Worm (Caenorhabditis elegans) whole organism, L1 larva: ENCODE measurements around the gene utp-20.

Source experiments
- C04F5.9 ChIP-seq: sonication (generic microtip); optimal IDR thresholded peaks from 2 replicates; lab custom pipeline; 2016; ENCODE audit warnings: missing genetic modification characterization, missing compliant biosample characterization
- C16A3.4 ChIP-seq: fragments of 150-350 bp; optimal IDR thresholded peaks from 2 replicates; lab custom pipeline; 2014; ENCODE audit warnings: missing biosample characterization, missing genetic modification characterization
- F16B12.6 ChIP-seq: fragments of 150-350 bp; optimal IDR thresholded peaks from 2 replicates; lab custom pipeline; 2014; ENCODE audit warnings: missing biosample characterization, missing genetic modification characterization
- alr-1 ChIP-seq: fragments of 200-800 bp; sonication (Bioruptor generic); optimal IDR thresholded peaks from 2 replicates; lab custom pipeline; 2018; ENCODE audit warnings: borderline replicate concordance, mild to moderate bottlenecking, missing genetic modification characterization, missing compliant biosample characterization
- ama-1 ChIP-seq: fragments of 150-350 bp; optimal IDR thresholded peaks from 2 replicates; lab custom pipeline; 2014
- ceh-63 ChIP-seq: fragments of 200-800 bp; sonication (Bioruptor generic); optimal IDR thresholded peaks from 2 replicates; lab custom pipeline; 2018; ENCODE audit warnings: mild to moderate bottlenecking, missing genetic modification characterization, missing compliant biosample characterization
- ceh-82 ChIP-seq, 3 experiments: fragments of 150-350 bp in 1 of 3; sonication (generic microtip) in 2 of 3; optimal IDR thresholded peaks; 2 replicates each; lab custom pipeline; 2014 to 2017; ENCODE audit warnings: missing biosample characterization in 3 of 3, missing genetic modification characterization in 3 of 3
- ceh-88 ChIP-seq: fragments of 200-800 bp; sonication (Bioruptor generic); IDR thresholded peaks from 2 replicates; pipeline ENCODE4 v1.3.6; 2022; ENCODE audit warnings: missing genetic modification characterization, missing compliant biosample characterization
- ces-1 ChIP-seq: fragments of 150-350 bp; optimal IDR thresholded peaks from 2 replicates; lab custom pipeline; 2014; ENCODE audit warnings: missing biosample characterization, missing genetic modification reagents, missing genetic modification characterization
- dpl-1 ChIP-seq, 3 experiments: fragments of 150-350 bp in 2 of 3; sonication (generic microtip) in 1 of 3; optimal IDR thresholded peaks; 2 replicates each; lab custom pipeline; 2014 to 2017; ENCODE audit warnings: missing biosample characterization in 3 of 3, missing genetic modification characterization in 3 of 3, missing genetic modification reagents in 3 of 3
- dsc-1 ChIP-seq: sonication (generic microtip); optimal IDR thresholded peaks from 2 replicates; lab custom pipeline; 2016; ENCODE audit warnings: mild to moderate bottlenecking, missing genetic modification characterization, missing compliant biosample characterization
- egl-13 ChIP-seq: sonication (generic microtip); optimal IDR thresholded peaks from 2 replicates; lab custom pipeline; 2016; ENCODE audit warnings: missing genotype, missing genetic modification reagents, missing genetic modification characterization, missing compliant biosample characterization
- egl-27 ChIP-seq, 2 experiments: fragments of 150-350 bp in 1 of 2; sonication (generic microtip); optimal IDR thresholded peaks; 3 replicates each; lab custom pipeline; 2017 to 2018; ENCODE audit warnings: missing biosample characterization in 2 of 2, missing genetic modification characterization in 2 of 2, missing genetic modification reagents in 2 of 2
- elt-2 ChIP-seq: sonication (generic microtip); optimal IDR thresholded peaks from 2 replicates; lab custom pipeline; 2016; ENCODE audit warnings: missing genetic modification characterization, mild to moderate bottlenecking, inconsistent platforms, missing compliant biosample characterization, missing genetic modification reagents
- elt-3 ChIP-seq, 6 experiments: fragments of 150-350 bp in 1 of 6; sonication (generic microtip); optimal IDR thresholded peaks; 2 replicates each; lab custom pipeline; 2017 to 2018; ENCODE audit warnings: missing biosample characterization in 6 of 6, missing genetic modification characterization in 6 of 6, inconsistent platforms in 1 of 6
- fkh-10 ChIP-seq: sonication (generic microtip); optimal IDR thresholded peaks from 2 replicates; lab custom pipeline; 2017; ENCODE audit warnings: missing biosample characterization, missing genetic modification reagents, missing genetic modification characterization
- fkh-4 ChIP-seq: sonication (generic microtip); optimal IDR thresholded peaks from 2 replicates; lab custom pipeline; 2016; ENCODE audit warnings: missing compliant biosample characterization, missing genetic modification characterization, borderline replicate concordance
- fkh-8 ChIP-seq: sonication (generic microtip); optimal IDR thresholded peaks from 2 replicates; lab custom pipeline; 2016; ENCODE audit warnings: mild to moderate bottlenecking, missing genetic modification characterization, missing compliant biosample characterization
- fos-1 ChIP-seq: fragments of 150-350 bp; optimal IDR thresholded peaks from 2 replicates; lab custom pipeline; 2014; ENCODE audit warnings: missing biosample characterization, missing genetic modification characterization
- grh-1 ChIP-seq: fragments of 200-800 bp; sonication (Bioruptor generic); IDR thresholded peaks from 2 replicates; pipeline ENCODE4 v1.3.6; 2022; ENCODE audit warnings: missing genetic modification reagents, missing genetic modification characterization, missing compliant biosample characterization
- hlh-17 ChIP-seq: fragments of 200-800 bp; sonication (Bioruptor generic); optimal IDR thresholded peaks from 2 replicates; lab custom pipeline; 2018; ENCODE audit warnings: missing genetic modification characterization, mild to moderate bottlenecking, missing compliant biosample characterization, moderate library complexity, borderline replicate concordance
- hpl-2 ChIP-seq: fragments of 150-350 bp; optimal IDR thresholded peaks from 2 replicates; lab custom pipeline; 2014; ENCODE audit warnings: missing biosample characterization, missing genetic modification reagents, missing genetic modification characterization
- isw-1 ChIP-seq: fragments of 200-800 bp; sonication (Bioruptor generic); IDR thresholded peaks from 2 replicates; pipeline ENCODE4 v1.3.6; 2022; ENCODE audit warnings: missing genetic modification characterization, missing compliant biosample characterization
- jun-1 ChIP-seq: fragments of 150-350 bp; optimal IDR thresholded peaks from 2 replicates; lab custom pipeline; 2014; ENCODE audit warnings: missing biosample characterization, missing genetic modification reagents, missing genetic modification characterization
- lin-14 ChIP-seq: fragments of 200-800 bp; sonication (Bioruptor generic); optimal IDR thresholded peaks from 2 replicates; lab custom pipeline; 2018; ENCODE audit warnings: mild to moderate bottlenecking, missing genetic modification characterization, moderate library complexity, missing compliant biosample characterization
- lin-15B ChIP-seq: fragments of 150-350 bp; sonication (generic microtip); optimal IDR thresholded peaks from 3 replicates; lab custom pipeline; 2014; ENCODE audit warnings: missing biosample characterization, missing genetic modification characterization
- lin-39 ChIP-seq: fragments of 150-350 bp; optimal IDR thresholded peaks from 2 replicates; lab custom pipeline; 2014; ENCODE audit warnings: missing biosample characterization, missing genetic modification reagents, missing genetic modification characterization
- lir-3 ChIP-seq: sonication (generic microtip); optimal IDR thresholded peaks from 2 replicates; lab custom pipeline; 2016; ENCODE audit warnings: mild to moderate bottlenecking, missing genetic modification characterization, moderate library complexity, missing compliant biosample characterization; ENCODE audit not compliant: poor library complexity
- lsy-2 ChIP-seq, 2 experiments: fragments of 150-350 bp; optimal IDR thresholded peaks; 2 replicates each; lab custom pipeline; 2014; ENCODE audit warnings: missing biosample characterization in 2 of 2, missing genetic modification characterization in 2 of 2
- mdl-1 ChIP-seq, 2 experiments: fragments of 150-350 bp; optimal IDR thresholded peaks; 2 replicates each; lab custom pipeline; 2014 to 2017; ENCODE audit warnings: missing biosample characterization in 2 of 2, missing genetic modification characterization in 2 of 2, inconsistent platforms in 1 of 2
- mep-1 ChIP-seq: fragments of 150-350 bp; optimal IDR thresholded peaks from 2 replicates; lab custom pipeline; 2014; ENCODE audit warnings: missing biosample characterization, missing genetic modification characterization
- nhr-19 ChIP-seq: fragments of 200-800 bp; sonication (Bioruptor generic); conservative IDR thresholded peaks from 2 replicates; pipeline ENCODE4 v1.3.6; 2022; ENCODE audit warnings: missing genetic modification characterization, missing compliant biosample characterization
- nhr-237 ChIP-seq: fragments of 150-350 bp; optimal IDR thresholded peaks from 2 replicates; lab custom pipeline; 2014; ENCODE audit warnings: missing biosample characterization, missing genetic modification characterization
- nhr-28 ChIP-seq: fragments of 150-350 bp; optimal IDR thresholded peaks from 2 replicates; lab custom pipeline; 2014; ENCODE audit warnings: missing biosample characterization, missing genetic modification characterization
- nhr-76 ChIP-seq: sonication (generic microtip); optimal IDR thresholded peaks from 2 replicates; lab custom pipeline; 2017; ENCODE audit warnings: missing biosample characterization, missing genetic modification characterization
- nhr-85 ChIP-seq: sonication (generic microtip); peaks from one replicate; lab custom pipeline; 2016; ENCODE audit warnings: missing genetic modification characterization, inconsistent platforms, missing compliant biosample characterization
- pag-3 ChIP-seq: sonication (generic microtip); optimal IDR thresholded peaks from 2 replicates; lab custom pipeline; 2017; ENCODE audit warnings: missing genetic modification characterization, mild to moderate bottlenecking, missing compliant biosample characterization, antibody characterized with exemption, borderline replicate concordance; ENCODE audit not compliant: insufficient read depth
- pqm-1 ChIP-seq: sonication (generic microtip); optimal IDR thresholded peaks from 3 replicates; lab custom pipeline; 2017; ENCODE audit warnings: missing biosample characterization, missing genetic modification characterization
- rnt-1 ChIP-seq: sonication (generic microtip); optimal IDR thresholded peaks from 2 replicates; lab custom pipeline; 2016; ENCODE audit warnings: mild to moderate bottlenecking, missing genetic modification characterization, moderate library complexity, missing compliant biosample characterization
- sox-4 ChIP-seq: sonication (generic microtip); optimal IDR thresholded peaks from 2 replicates; lab custom pipeline; 2016; ENCODE audit warnings: missing genetic modification characterization, missing compliant biosample characterization
- sup-37 ChIP-seq: fragments of 200-800 bp; sonication (Bioruptor generic); optimal IDR thresholded peaks from 2 replicates; lab custom pipeline; 2018; ENCODE audit warnings: mild to moderate bottlenecking, missing genetic modification characterization, missing compliant biosample characterization
- tbx-2 ChIP-seq: sonication (generic microtip); optimal IDR thresholded peaks from 2 replicates; lab custom pipeline; 2016; ENCODE audit warnings: missing genetic modification characterization, missing compliant biosample characterization
- tlp-1 ChIP-seq: fragments of 150-350 bp; optimal IDR thresholded peaks from 2 replicates; lab custom pipeline; 2014; ENCODE audit warnings: missing biosample characterization, missing genetic modification characterization
- unc-30 ChIP-seq: sonication (generic microtip); optimal IDR thresholded peaks from 2 replicates; lab custom pipeline; 2017; ENCODE audit warnings: missing biosample characterization, missing genetic modification characterization
- unc-86 ChIP-seq: sonication (generic microtip); optimal IDR thresholded peaks from 2 replicates; lab custom pipeline; 2016; ENCODE audit warnings: missing genetic modification characterization, missing compliant biosample characterization
- unc-98 ChIP-seq: fragments of 200-800 bp; sonication (Bioruptor generic); IDR thresholded peaks from 2 replicates; pipeline ENCODE4 v1.3.6; 2022; ENCODE audit warnings: missing genetic modification characterization, missing compliant biosample characterization
- vab-15 ChIP-seq: sonication (generic microtip); optimal IDR thresholded peaks from 2 replicates; lab custom pipeline; 2017; ENCODE audit warnings: missing genotype, mild to moderate bottlenecking, missing genetic modification characterization, missing compliant biosample characterization
- xbp-1 ChIP-seq: sonication (generic microtip); optimal IDR thresholded peaks from 2 replicates; lab custom pipeline; 2016; ENCODE audit warnings: missing genetic modification characterization, missing compliant biosample characterization
- zag-1 ChIP-seq: fragments of 150-350 bp; optimal IDR thresholded peaks from 2 replicates; lab custom pipeline; 2014; ENCODE audit warnings: missing biosample characterization, missing genetic modification characterization
- zip-4 ChIP-seq: fragments of 200-800 bp; sonication (Bioruptor generic); optimal IDR thresholded peaks from 2 replicates; lab custom pipeline; 2018; ENCODE audit warnings: mild to moderate bottlenecking, missing genetic modification characterization, moderate library complexity, missing compliant biosample characterization
- ztf-11 ChIP-seq, 2 experiments: sonication (generic microtip); optimal IDR thresholded peaks; 2 replicates each; lab custom pipeline; 2016 to 2017; ENCODE audit warnings: missing genetic modification characterization in 2 of 2, missing biosample characterization in 1 of 2, missing compliant biosample characterization in 1 of 2

utp-20 gene

DNA sequence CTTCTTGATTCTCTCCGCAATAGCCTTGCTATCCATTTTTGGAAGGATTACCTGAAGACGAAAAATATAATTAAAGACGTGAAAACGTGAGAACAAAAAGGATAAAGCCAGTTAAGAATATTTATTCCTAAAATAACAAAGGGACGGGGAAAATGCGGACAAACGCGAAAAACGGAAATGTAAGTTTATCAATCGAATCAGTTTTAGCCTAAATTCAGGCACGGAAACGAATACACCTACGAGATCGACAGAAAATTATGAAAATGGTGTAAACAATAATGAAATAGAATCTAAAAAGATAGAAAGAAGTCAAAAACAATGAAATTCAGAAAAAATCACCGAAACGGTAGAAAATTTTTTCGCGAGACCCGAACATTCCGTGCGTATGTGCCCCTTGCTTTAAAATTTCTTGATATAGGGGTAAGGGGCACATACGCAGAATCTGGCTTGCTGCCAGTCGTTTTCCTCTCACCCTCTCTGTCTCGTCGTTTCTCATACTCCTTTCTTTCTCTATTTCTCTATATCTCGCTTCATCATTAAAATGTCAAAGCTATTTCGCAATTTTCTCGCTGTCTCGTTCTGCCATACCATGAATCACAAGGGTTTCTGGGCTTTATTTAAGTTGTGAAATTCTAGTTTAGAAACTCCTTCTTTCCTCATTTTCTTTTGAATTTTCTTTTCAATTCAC lies 52.6 kb downstream of the utp-20 start, which contains the start of gene icd-1 (continued):
- TF ChIP-seq lir-3 = peak; percentile 89
- peak; percentile 97 for TF ChIP-seq tbx-2 (tag; lab: Kevin White, UChicago)
- TF ChIP-seq rnt-1 (tag; lab: Kevin White, UChicago) = peak; percentile 92
- TF ChIP-seq F16B12.6 (tag; lab: Kevin White, UChicago) = peak; percentile 69
- peak; percentile 95 for TF ChIP-seq fos-1 (tag; lab: Kevin White, UChicago)
- peak; percentile 86 for TF ChIP-seq fkh-10 (GFP tag; lab: Kevin White, UChicago)
- TF ChIP-seq xbp-1 (tag; lab: Kevin White, UChicago) = peak; percentile 94
- TF ChIP-seq ceh-82 (tag; optimal IDR thresholded peaks at IDR 0.05; lab: Kevin White, UChicago) = peak; percentile 91 to 95 (median 93)
- TF ChIP-seq unc-86 (tag; lab: Kevin White, UChicago) = peak; percentile 95
- no peak for TF ChIP-seq pag-3 (tag; lab: Kevin White, UChicago)
- TF ChIP-seq fkh-4 = peak; percentile 66
- peak; percentile 93 for TF ChIP-seq nhr-237 (tag; lab: Kevin White, UChicago)
- TF ChIP-seq ces-1 (GFP tag; lab: Kevin White, UChicago) = no peak
- TF ChIP-seq unc-98 (GFP tag; lab: Robert Waterston, UW) = peak; percentile 82
- peak; percentile 98 for TF ChIP-seq lin-14
- TF ChIP-seq sox-4 (tag; lab: Kevin White, UChicago) = peak; percentile 44
- peak; percentile 86 for TF ChIP-seq egl-13 (tag; lab: Kevin White, UChicago)
- peak in 1 of 2 experiments; percentile 85 for TF ChIP-seq ztf-11 (tag; optimal IDR thresholded peaks at IDR 0.05; lab: Kevin White, UChicago)
- peak; percentile 43 for TF ChIP-seq ama-1 (lab: Kevin White, UChicago)
- TF ChIP-seq C16A3.4 (tag; lab: Kevin White, UChicago) = peak; percentile 92
- TF ChIP-seq lin-15B (tag; lab: Kevin White, UChicago) = peak; percentile 71
- peak in 1 of 2 experiments; percentile 82 for TF ChIP-seq egl-27 (tag; optimal IDR thresholded peaks at IDR 0.05; lab: Kevin White, UChicago)
- peak; percentile 91 for TF ChIP-seq hpl-2
- TF ChIP-seq dsc-1 (tag; lab: Kevin White, UChicago) = peak; percentile 94
- TF ChIP-seq ceh-63 = no peak
- peak; percentile 76 to 81 (median 76) for TF ChIP-seq dpl-1 (GFP tag; optimal IDR thresholded peaks at IDR 0.05; lab: Kevin White, UChicago)
- peak; percentile 94 to 96 for TF ChIP-seq lsy-2 (tag; optimal IDR thresholded peaks at IDR 0.05; lab: Kevin White, UChicago)
- TF ChIP-seq zip-4 (GFP tag; lab: Kevin White, UChicago) = peak; percentile 99
- TF ChIP-seq alr-1 = no peak
- no peak for TF ChIP-seq pqm-1
- TF ChIP-seq tlp-1 (tag; lab: Kevin White, UChicago) = no peak
- TF ChIP-seq mdl-1 (tag; optimal IDR thresholded peaks at IDR 0.05; lab: Kevin White, UChicago) = peak; percentile 45 to 89
- TF ChIP-seq hlh-17 (GFP tag; lab: Kevin White, UChicago) = no peak
- no peak for TF ChIP-seq unc-30 (tag; lab: Kevin White, UChicago)
- peak; percentile 96 for TF ChIP-seq fkh-8 (tag; lab: Kevin White, UChicago)
- peak; percentile 70 for TF ChIP-seq C04F5.9
- TF ChIP-seq zag-1 (tag; lab: Kevin White, UChicago) = peak; percentile 73
- TF ChIP-seq sup-37 (GFP tag; lab: Kevin White, UChicago) = peak; percentile 75
- TF ChIP-seq nhr-19 (GFP tag; lab: Robert Waterston, UW) = peak; percentile 96
- TF ChIP-seq nhr-28 (tag; lab: Kevin White, UChicago) = no peak
- peak; percentile 89 for TF ChIP-seq ceh-88
- TF ChIP-seq nhr-76 (tag; lab: Kevin White, UChicago) = no peak
- peak; percentile 94 for TF ChIP-seq mep-1
- peak; percentile 94 for TF ChIP-seq jun-1
- peak in 5 of 6 experiments; percentile 50 to 93 (median 68) for TF ChIP-seq elt-3 (tag; optimal IDR thresholded peaks at IDR 0.05; lab: Kevin White, UChicago)
- no peak for TF ChIP-seq vab-15 (tag; lab: Kevin White, UChicago)
- peak; percentile 95 for TF ChIP-seq grh-1
- peak; percentile 94 for TF ChIP-seq lin-39 (tag; lab: Kevin White, UChicago)
- TF ChIP-seq nhr-85 (tag; lab: Kevin White, UChicago) = peak; percentile 99
- peak; percentile 96 for TF ChIP-seq isw-1 (GFP tag; lab: Robert Waterston, UW)
- TF ChIP-seq elt-2 (tag; lab: Kevin White, UChicago) = peak; percentile 84
